Worm (Caenorhabditis elegans) whole organism, young adult: ENCODE results near the gene noca-2.

ENCODE experiments used
- F23B12.7 ChIP-seq: sonication (generic microtip); optimal IDR thresholded peaks from 2 replicates; lab custom pipeline; 2017; ENCODE audit warnings: missing genetic modification characterization, mild to moderate bottlenecking, missing compliant biosample characterization, antibody characterized with exemption, moderate library complexity; ENCODE audit not compliant: insufficient read depth
- F37B4.10 ChIP-seq: fragments of 200-800 bp; sonication (Bioruptor generic); IDR thresholded peaks from 2 replicates; pipeline ENCODE4 v1.3.6; 2022; ENCODE audit warnings: missing genetic modification characterization, missing compliant biosample characterization
- F39B2.1 ChIP-seq: fragments of 200-800 bp; sonication (Bioruptor generic); IDR thresholded peaks from 2 replicates; pipeline ENCODE4 v1.3.6; 2022; ENCODE audit warnings: missing genetic modification reagents, missing genetic modification characterization, missing compliant biosample characterization
- F57C9.4 ChIP-seq: sonication (generic microtip); optimal IDR thresholded peaks from 2 replicates; lab custom pipeline; 2017; ENCODE audit warnings: mild to moderate bottlenecking, missing genetic modification characterization, missing compliant biosample characterization
- K11D2.4 ChIP-seq: fragments of 200-800 bp; sonication (Bioruptor generic); IDR thresholded peaks from 2 replicates; pipeline ENCODE4 v1.3.6; 2022; ENCODE audit warnings: missing genetic modification reagents, missing genetic modification characterization, missing compliant biosample characterization
- T07F8.4 ChIP-seq: sonication (generic microtip); optimal IDR thresholded peaks from 2 replicates; lab custom pipeline; 2016; ENCODE audit warnings: mild to moderate bottlenecking, missing genetic modification characterization, moderate library complexity, missing compliant biosample characterization
- Y53F4B.3 ChIP-seq: fragments of 200-800 bp; sonication (Bioruptor generic); IDR thresholded peaks from 2 replicates; pipeline ENCODE4 v1.3.6; 2022; ENCODE audit warnings: missing genetic modification reagents, missing genetic modification characterization, missing compliant biosample characterization
- Y56A3A.18 ChIP-seq: fragments of 200-800 bp; sonication (Bioruptor generic); IDR thresholded peaks from 2 replicates; pipeline ENCODE4 v1.3.6; 2022; ENCODE audit warnings: missing genetic modification reagents, missing genetic modification characterization, missing compliant biosample characterization
- Y67H2A.10 ChIP-seq: fragments of 200-800 bp; sonication (Bioruptor generic); conservative IDR thresholded peaks from 2 replicates; pipeline ENCODE4 v1.3.6; 2022; ENCODE audit warnings: missing genetic modification reagents, missing genetic modification characterization, missing compliant biosample characterization
- akir-1 ChIP-seq: fragments of 200-800 bp; sonication (Bioruptor generic); optimal IDR thresholded peaks from 2 replicates; lab custom pipeline; 2018; ENCODE audit warnings: mild to moderate bottlenecking, missing genetic modification characterization, moderate library complexity, missing compliant biosample characterization
- athp-1 ChIP-seq: sonication (generic microtip); optimal IDR thresholded peaks from 2 replicates; lab custom pipeline; 2017; ENCODE audit warnings: mild to moderate bottlenecking, missing genetic modification characterization, missing compliant biosample characterization
- bed-1 ChIP-seq: fragments of 200-800 bp; sonication (Bioruptor generic); IDR thresholded peaks from 2 replicates; pipeline ENCODE4 v1.3.6; 2022; ENCODE audit warnings: missing genetic modification reagents, missing genetic modification characterization, missing compliant biosample characterization
- ceh-27 ChIP-seq: fragments of 200-800 bp; sonication (Bioruptor generic); optimal IDR thresholded peaks from 2 replicates; lab custom pipeline; 2018; ENCODE audit warnings: mild to moderate bottlenecking, missing genetic modification characterization, moderate library complexity, missing compliant biosample characterization
- egl-18 ChIP-seq: fragments of 200-800 bp; sonication (Bioruptor generic); IDR thresholded peaks from 2 replicates; pipeline ENCODE4 v1.3.6; 2022; ENCODE audit warnings: missing genetic modification reagents, missing genetic modification characterization, missing compliant biosample characterization
- egrh-3 ChIP-seq: fragments of 200-800 bp; sonication (Bioruptor generic); IDR thresholded peaks from 2 replicates; pipeline ENCODE4 v1.3.6; 2022; ENCODE audit warnings: missing genetic modification reagents, missing genetic modification characterization, missing compliant biosample characterization
- ekl-4 ChIP-seq: fragments of 200-800 bp; sonication (Bioruptor generic); IDR thresholded peaks from 2 replicates; pipeline ENCODE4 v1.3.6; 2022; ENCODE audit warnings: missing genetic modification reagents, missing genetic modification characterization, missing compliant biosample characterization
- ets-4 ChIP-seq: fragments of 200-800 bp; sonication (Bioruptor generic); optimal IDR thresholded peaks from 2 replicates; lab custom pipeline; 2018; ENCODE audit warnings: mild to moderate bottlenecking, missing genetic modification characterization, missing compliant biosample characterization
- hlh-12 ChIP-seq: sonication (generic microtip); optimal IDR thresholded peaks from 2 replicates; lab custom pipeline; 2016; ENCODE audit warnings: missing genetic modification characterization, missing compliant biosample characterization
- hmg-20 ChIP-seq: fragments of 200-800 bp; sonication (Bioruptor generic); IDR thresholded peaks from 2 replicates; pipeline ENCODE4 v1.3.6; 2022; ENCODE audit warnings: missing genetic modification reagents, missing genetic modification characterization, missing compliant biosample characterization
- hrde-1 ChIP-seq: sonication (generic microtip); optimal IDR thresholded peaks from 2 replicates; lab custom pipeline; 2016; ENCODE audit warnings: missing genetic modification characterization, mild to moderate bottlenecking, missing compliant biosample characterization, moderate library complexity, missing genotype, missing genetic modification reagents, borderline replicate concordance
- hsf-1 ChIP-seq: fragments of 200-800 bp; sonication (Bioruptor generic); IDR thresholded peaks from 2 replicates; pipeline ENCODE4 v1.3.6; 2022; ENCODE audit warnings: missing genetic modification reagents, missing genetic modification characterization, missing compliant biosample characterization
- lin-35 ChIP-seq, 3 experiments: fragments of 150-350 bp in 2 of 3; sonication (generic microtip) in 1 of 3; optimal IDR thresholded peaks; 2 replicates each; lab custom pipeline; 2014 to 2018; ENCODE audit warnings: missing biosample characterization in 3 of 3, missing genetic modification characterization in 3 of 3, missing genetic modification reagents in 3 of 3
- lin-40 ChIP-seq: sonication (generic microtip); optimal IDR thresholded peaks from 2 replicates; lab custom pipeline; 2016; ENCODE audit warnings: missing genetic modification characterization, mild to moderate bottlenecking, missing compliant biosample characterization, missing genotype, missing genetic modification reagents
- madf-6 ChIP-seq: fragments of 200-800 bp; sonication (Bioruptor generic); IDR thresholded peaks from 2 replicates; pipeline ENCODE4 v1.3.6; 2022; ENCODE audit warnings: missing genetic modification reagents, missing genetic modification characterization, missing compliant biosample characterization
- madf-8 ChIP-seq: fragments of 200-800 bp; sonication (Bioruptor generic); conservative IDR thresholded peaks from 2 replicates; pipeline ENCODE4 v1.3.6; 2022; ENCODE audit warnings: missing genetic modification reagents, missing genetic modification characterization, missing compliant biosample characterization
- mel-28 ChIP-seq: sonication (generic microtip); optimal IDR thresholded peaks from 2 replicates; lab custom pipeline; 2016; ENCODE audit warnings: borderline replicate concordance, mild to moderate bottlenecking, missing genetic modification characterization, missing compliant biosample characterization
- nfya-1 ChIP-seq: sonication (generic microtip); optimal IDR thresholded peaks from 2 replicates; lab custom pipeline; 2017; ENCODE audit warnings: antibody characterized with exemption, missing compliant biosample characterization, missing genetic modification characterization, borderline replicate concordance; ENCODE audit not compliant: insufficient read depth
- nfyb-1 ChIP-seq: fragments of 200-800 bp; sonication (Bioruptor generic); IDR thresholded peaks from 2 replicates; pipeline ENCODE4 v1.3.6; 2022; ENCODE audit warnings: missing genetic modification reagents, missing genetic modification characterization, missing compliant biosample characterization
- nhr-120 ChIP-seq: fragments of 200-800 bp; sonication (Bioruptor generic); IDR thresholded peaks from 2 replicates; pipeline ENCODE4 v1.3.6; 2022; ENCODE audit warnings: missing genetic modification characterization, missing compliant biosample characterization
- pbrm-1 ChIP-seq: fragments of 200-800 bp; sonication (Bioruptor generic); IDR thresholded peaks from 2 replicates; pipeline ENCODE4 v1.3.6; 2022; ENCODE audit warnings: missing genetic modification reagents, missing genetic modification characterization, missing compliant biosample characterization
- repo-1 ChIP-seq: sonication (generic microtip); optimal IDR thresholded peaks from 2 replicates; lab custom pipeline; 2017; ENCODE audit warnings: mild to moderate bottlenecking, missing genetic modification characterization, missing compliant biosample characterization
- snpc-3.4 ChIP-seq: sonication (generic microtip); optimal IDR thresholded peaks from 2 replicates; lab custom pipeline; 2017; ENCODE audit warnings: missing genetic modification characterization, mild to moderate bottlenecking, missing compliant biosample characterization, antibody characterized with exemption, moderate library complexity, missing genotype, missing genetic modification reagents
- snpc-4 ChIP-seq, 5 experiments: fragments of 150-350 bp in 1 of 5; sonication (generic microtip) in 4 of 5; optimal IDR thresholded peaks; 2 replicates each; lab custom pipeline; 2014 to 2018; ENCODE audit warnings: missing genetic modification characterization in 5 of 5, missing biosample characterization in 3 of 5, antibody characterized with exemption in 2 of 5, mild to moderate bottlenecking in 2 of 5, missing compliant biosample characterization in 2 of 5, missing genotype in 2 of 5, moderate library complexity in 2 of 5, missing genetic modification reagents in 1 of 5
- somi-1 ChIP-seq: fragments of 200-800 bp; sonication (Bioruptor generic); optimal IDR thresholded peaks from 2 replicates; lab custom pipeline; 2018; ENCODE audit warnings: mild to moderate bottlenecking, missing genetic modification characterization, missing compliant biosample characterization
- tbp1 ChIP-seq: fragments of 200-800 bp; sonication (Bioruptor generic); optimal IDR thresholded peaks from 2 replicates; lab custom pipeline; 2018; ENCODE audit warnings: mild to moderate bottlenecking, missing genetic modification characterization, missing compliant biosample characterization
- unc-130 ChIP-seq: sonication (generic microtip); optimal IDR thresholded peaks from 2 replicates; lab custom pipeline; 2016; ENCODE audit warnings: missing genetic modification reagents, missing genetic modification characterization, missing compliant biosample characterization
- ztf-25 ChIP-seq: fragments of 200-800 bp; sonication (Bioruptor generic); IDR thresholded peaks from 2 replicates; pipeline ENCODE4 v1.3.6; 2022; ENCODE audit warnings: missing genetic modification reagents, missing genetic modification characterization, missing compliant biosample characterization

The noca-2 gene

ce11 chrX:11623442-11623841 lies 43.5 kb upstream of the noca-2 start:
- TF ChIP-seq F57C9.4 (tag; lab: Kevin White, UChicago) (no peak), F23B12.7 (tag; lab: Kevin White, UChicago) (no peak), somi-1 (no peak), hrde-1 (tag; lab: Kevin White, UChicago) (no peak), hsf-1 (GFP tag; lab: Robert Waterston, UW) (no peak), mel-28 (no peak), unc-130 (GFP tag; lab: Kevin White, UChicago) (no peak), pbrm-1 (GFP tag; lab: Robert Waterston, UW) (no peak), akir-1 (GFP tag; lab: Kevin White, UChicago) (no peak), madf-8 (GFP tag; lab: Robert Waterston, UW) (no peak), tbp1 (GFP tag; lab: Kevin White, UChicago) (no peak), ztf-25 (GFP tag; lab: Robert Waterston, UW) (no peak), ets-4 (no peak)

DNA sequence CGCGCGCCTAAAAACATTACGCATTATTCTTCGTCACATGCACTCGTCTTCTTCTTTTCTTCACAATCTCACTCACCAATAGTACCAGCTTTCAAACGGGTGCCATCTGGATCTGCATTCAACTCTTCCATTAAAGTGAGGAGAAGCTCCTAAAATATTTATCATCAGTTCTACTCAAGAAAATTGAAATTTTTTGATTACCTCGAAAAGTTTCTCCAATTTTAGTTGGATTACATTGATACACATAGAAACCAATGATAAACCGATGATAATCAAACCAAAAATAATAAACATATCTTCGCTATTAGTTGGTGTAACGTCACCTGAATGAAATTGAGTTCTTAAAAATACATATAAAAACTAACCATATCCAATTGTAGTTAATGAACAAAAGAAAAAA lies 42.3 kb upstream of the noca-2 start:
- no peak for TF ChIP-seq snpc-3.4 (tag; lab: Kevin White, UChicago)
- no peak for TF ChIP-seq madf-8 (GFP tag; lab: Robert Waterston, UW)
- no peak for TF ChIP-seq athp-1 (tag; lab: Kevin White, UChicago)
- no peak for TF ChIP-seq ekl-4 (GFP tag; lab: Robert Waterston, UW)
- TF ChIP-seq nhr-120, result no peak
- TF ChIP-seq snpc-4 (GFP tag; optimal IDR thresholded peaks at IDR 0.05; lab: Kevin White, UChicago), result no peak
- TF ChIP-seq snpc-4 (tag; optimal IDR thresholded peaks at IDR 0.05; lab: Kevin White, UChicago), result no peak
- TF ChIP-seq nfya-1, result no peak
- TF ChIP-seq Y56A3A.18, result no peak
- no peak for TF ChIP-seq T07F8.4 (tag; lab: Kevin White, UChicago)
- TF ChIP-seq Y53F4B.3 (GFP tag; lab: Robert Waterston, UW), result no peak
- TF ChIP-seq lin-40 (tag; lab: Kevin White, UChicago), result no peak
- TF ChIP-seq egl-18, result no peak
- no peak for TF ChIP-seq repo-1 (tag; lab: Kevin White, UChicago)
- no peak for TF ChIP-seq ceh-27 (GFP tag; lab: Kevin White, UChicago)
- TF ChIP-seq lin-35 (GFP tag; optimal IDR thresholded peaks at IDR 0.05; lab: Kevin White, UChicago), result no peak
- no peak for TF ChIP-seq F37B4.10 (GFP tag; lab: Robert Waterston, UW)
- no peak for TF ChIP-seq K11D2.4 (GFP tag; lab: Robert Waterston, UW)
- TF ChIP-seq hrde-1 (tag; lab: Kevin White, UChicago), result no peak
- TF ChIP-seq hmg-20 (GFP tag; lab: Robert Waterston, UW), result no peak

ce11 chrX:11627013-11627412 lies 39.9 kb upstream of the noca-2 start, which contains the start of gene twk-44:
TSS of gene twk-44 (minus strand) at chrX:11627113.
- TF ChIP-seq nfyb-1 (GFP tag; lab: Robert Waterston, UW), result no peak
- no peak for TF ChIP-seq Y67H2A.10 (GFP tag; lab: Robert Waterston, UW)

DNA sequence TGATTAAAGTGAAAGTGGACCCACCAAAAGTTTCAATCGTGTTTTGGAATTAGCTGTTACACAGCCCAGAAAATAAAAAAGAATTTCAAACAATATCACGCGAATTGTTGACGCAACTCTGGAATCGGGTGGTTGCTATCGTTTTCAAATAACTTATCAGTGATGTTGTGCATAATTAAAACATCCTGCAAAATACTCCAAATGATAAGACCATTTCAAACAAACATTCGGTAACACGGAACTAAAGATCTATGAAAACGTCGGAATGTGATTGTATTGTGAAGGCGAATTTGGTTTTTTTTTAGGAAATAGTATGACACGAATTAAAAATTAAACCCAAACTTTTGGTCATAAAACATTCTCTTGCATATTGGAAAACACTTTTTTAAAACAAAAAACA lies 38.3 kb upstream of the noca-2 start, which contains the start of gene spp-30:
TSS of gene spp-30 (minus strand) at position 101 of the 400 bp plus-strand sequence.
- TF ChIP-seq hlh-12 (no peak), egrh-3 (GFP tag; lab: Robert Waterston, UW) (no peak), F39B2.1 (GFP tag; lab: Robert Waterston, UW) (no peak), K11D2.4 (GFP tag; lab: Robert Waterston, UW) (no peak), madf-6 (GFP tag; lab: Robert Waterston, UW) (no peak), bed-1 (no peak)
